Comparison of ENCODE assay signal across 4 fruit fly cellular contexts in genomic region chr3R:26058066-26058465, dm6.
TF ChIP-seq lines count a peak whose summit lies in the region.

PIG-P (minus strand) TSS chr3R:26058223.
Tcs6 (minus strand) TSS chr3R:26058223.

- TF ChIP-seq CTCF in whole organism, embryonic (GFP tag; optimal IDR thresholded peaks at IDR 0.05; lab: Kevin White, UChicago) = no peak

TF ChIP-seq in whole organism, adult, 20 proteins besides CTCF, POLR2A, EP300 and RAD21:
- TF ChIP-seq CG14711 (tag; optimal IDR thresholded peaks at IDR 0.05; lab: Kevin White, UChicago) = no peak
- peak; percentile 27 for TF ChIP-seq bab1 (GFP tag; optimal IDR thresholded peaks at IDR 0.05; lab: Kevin White, UChicago)
- TF ChIP-seq Mnt (GFP tag; optimal IDR thresholded peaks at IDR 0.05; lab: Kevin White, UChicago) = peak; percentile 17

TF ChIP-seq in whole organism, embryonic, 481 proteins besides CTCF, POLR2A, EP300 and RAD21 (continues in another document):
- TF ChIP-seq eve (GFP tag; optimal IDR thresholded peaks at IDR 0.05; lab: Kevin White, UChicago) (no peak), sd (tag; optimal IDR thresholded peaks at IDR 0.05; lab: Kevin White, UChicago) (peak; percentile 88), pfk (GFP tag; optimal IDR thresholded peaks at IDR 0.05; lab: Kevin White, UChicago) (no peak), CG2875 (GFP tag; optimal IDR thresholded peaks at IDR 0.05; lab: Kevin White, UChicago) (no peak), Sry-δ (GFP tag; optimal IDR thresholded peaks at IDR 0.05; lab: Kevin White, UChicago) (no peak), CG11695 (GFP tag; IDR thresholded peaks at IDR 0.05; lab: Robert Waterston, UW) (no peak), CG17385 (GFP tag; optimal IDR thresholded peaks at IDR 0.05; lab: Kevin White, UChicago) (peak; percentile 95), CG6254 (GFP tag; optimal IDR thresholded peaks at IDR 0.05; lab: Kevin White, UChicago) (no peak), Med (GFP tag; lab: Kevin White, UChicago) (no peak), CG9609 (GFP tag; optimal IDR thresholded peaks at IDR 0.05; lab: Kevin White, UChicago) (no peak), bigmax (GFP tag; optimal IDR thresholded peaks at IDR 0.05; lab: Kevin White, UChicago) (peak; percentile 22), Scr (GFP tag; IDR thresholded peaks at IDR 0.05; lab: Robert Waterston, UW; ENCODE audit: partially characterized antibody) (no peak), B-H2 (GFP tag; optimal IDR thresholded peaks at IDR 0.05; lab: Kevin White, UChicago) (no peak), CG12744 (GFP tag; optimal IDR thresholded peaks at IDR 0.05; lab: Kevin White, UChicago) (no peak), pzg (GFP tag; optimal IDR thresholded peaks at IDR 0.05; lab: Kevin White, UChicago) (peak; percentile 41), sens (GFP tag; lab: Kevin White, UChicago) (peak; percentile 26), crp (GFP tag; optimal IDR thresholded peaks at IDR 0.05; lab: Kevin White, UChicago) (peak; percentile 56 to 90), klu (GFP tag; IDR thresholded peaks at IDR 0.05; lab: Robert Waterston, UW) (no peak), rib (GFP tag; IDR thresholded peaks at IDR 0.05; lab: Robert Waterston, UW) (no peak), CG10267 (tag; optimal IDR thresholded peaks at IDR 0.05; lab: Kevin White, UChicago) (peak; percentile 34), lbe (GFP tag; optimal IDR thresholded peaks at IDR 0.05; lab: Kevin White, UChicago) (peak; percentile 44), CG4617 (GFP tag; optimal IDR thresholded peaks at IDR 0.05; lab: Kevin White, UChicago; ENCODE audit: borderline replicate concordance) (peak; percentile 5), Nf-YB (GFP tag; optimal IDR thresholded peaks at IDR 0.05; lab: Kevin White, UChicago) (peak; percentile 4), CG2889 (GFP tag; IDR thresholded peaks at IDR 0.05; lab: Robert Waterston, UW) (no peak), gcm2 (GFP tag; optimal IDR thresholded peaks at IDR 0.05; lab: Kevin White, UChicago) (no peak), CG30403 (GFP tag; optimal IDR thresholded peaks at IDR 0.05; lab: Kevin White, UChicago) (no peak), MESR4 (GFP tag; optimal IDR thresholded peaks at IDR 0.05; lab: Kevin White, UChicago) (peak; percentile 22), stwl (tag; optimal IDR thresholded peaks at IDR 0.05; lab: Kevin White, UChicago) (peak; percentile 26), E2f2 (GFP tag; IDR thresholded peaks at IDR 0.05; lab: Robert Waterston, UW) (peak; percentile 58), Ets97D (GFP tag; optimal IDR thresholded peaks at IDR 0.05; lab: Kevin White, UChicago) (peak; percentile 41)

TF ChIP-seq in whole organism, prepupa, 60 proteins besides CTCF, POLR2A, EP300 and RAD21:
- TF ChIP-seq Sox14 (GFP tag; optimal IDR thresholded peaks at IDR 0.05; lab: Kevin White, UChicago) = no peak
- no peak for TF ChIP-seq svp (GFP tag; lab: Kevin White, UChicago)
- no peak for TF ChIP-seq Ets96B (tag; optimal IDR thresholded peaks at IDR 0.05; lab: Kevin White, UChicago)
- no peak for TF ChIP-seq CG6808 (GFP tag; optimal IDR thresholded peaks at IDR 0.05; lab: Kevin White, UChicago)
- no peak for TF ChIP-seq dsx (GFP tag; optimal IDR thresholded peaks at IDR 0.05; lab: Kevin White, UChicago; ENCODE audit: poor library complexity, severe bottlenecking)
- TF ChIP-seq CG8319 (GFP tag; optimal IDR thresholded peaks at IDR 0.05; lab: Kevin White, UChicago) = no peak
- no peak for TF ChIP-seq CG16779 (tag; optimal IDR thresholded peaks at IDR 0.05; lab: Kevin White, UChicago)
- peak; percentile 2 for TF ChIP-seq Eip78C (GFP tag; lab: Kevin White, UChicago)
TF ChIP-seq in whole organism, prepupa: peak in this region for 1.

TF ChIP-seq in whole organism, wandering third instar larva, 38 proteins besides CTCF, POLR2A, EP300 and RAD21:
- TF ChIP-seq usp (GFP tag; optimal IDR thresholded peaks at IDR 0.05; lab: Kevin White, UChicago) (no peak), pan (optimal IDR thresholded peaks at IDR 0.05; lab: Kevin White, UChicago) (no peak), sv (GFP tag; optimal IDR thresholded peaks at IDR 0.05; lab: Kevin White, UChicago) (no peak), lola (GFP tag; optimal IDR thresholded peaks at IDR 0.05; lab: Kevin White, UChicago) (no peak), dsf (GFP tag; optimal IDR thresholded peaks at IDR 0.05; lab: Kevin White, UChicago; ENCODE audit: borderline replicate concordance) (peak; percentile 3), sage (GFP tag; optimal IDR thresholded peaks at IDR 0.05; lab: Kevin White, UChicago) (peak; percentile 53), Mio (GFP tag; optimal IDR thresholded peaks at IDR 0.05; lab: Kevin White, UChicago) (no peak), psq (GFP tag; optimal IDR thresholded peaks at IDR 0.05; lab: Kevin White, UChicago) (no peak), ey (GFP tag; optimal IDR thresholded peaks at IDR 0.05; lab: Kevin White, UChicago) (no peak)
